Worm (Caenorhabditis elegans): ENCODE data around the gene Y66H1A.8.

- TF ChIP-seq R02D3.7 (tag; optimal IDR thresholded peaks at IDR 0.05) (no peak), ceh-82 (tag; optimal IDR thresholded peaks at IDR 0.05) (no peak), ama-1 (optimal IDR thresholded peaks at IDR 0.05) (no peak), nhr-11 (tag; optimal IDR thresholded peaks at IDR 0.05) (no peak), aly-2 (tag; optimal IDR thresholded peaks at IDR 0.05) (no peak), fos-1 (tag; optimal IDR thresholded peaks at IDR 0.05) (no peak), mdl-1 (tag; optimal IDR thresholded peaks at IDR 0.05) (no peak)
These were observed 30.1 kb upstream of the Y66H1A.8 start for ce11 chrIV:484768-485167.
